Worm (Caenorhabditis elegans) whole organism, L3 larva: ENCODE results near the gene zzz-1.

Experiments
- R02D3.7 ChIP-seq: fragments of 150-350 bp; optimal IDR thresholded peaks from 2 replicates; lab custom pipeline; 2014; ENCODE audit warnings: missing biosample characterization, missing genetic modification characterization
- ZK546.5 ChIP-seq: sonication (generic microtip); optimal IDR thresholded peaks from 2 replicates; lab custom pipeline; 2017; ENCODE audit warnings: missing biosample characterization, missing genetic modification characterization
- ama-1 ChIP-seq: fragments of 150-350 bp; optimal IDR thresholded peaks from 2 replicates; lab custom pipeline; 2018
- ceh-82 ChIP-seq: fragments of 150-350 bp; optimal IDR thresholded peaks from 2 replicates; lab custom pipeline; 2014; ENCODE audit warnings: missing biosample characterization, missing genetic modification characterization
- hmg-11 ChIP-seq: sonication (generic microtip); optimal IDR thresholded peaks from 2 replicates; lab custom pipeline; 2016; ENCODE audit warnings: missing genetic modification characterization, missing compliant biosample characterization
- nhr-11 ChIP-seq: fragments of 150-350 bp; optimal IDR thresholded peaks from 2 replicates; lab custom pipeline; 2014; ENCODE audit warnings: missing biosample characterization, missing genetic modification characterization
- nhr-12 ChIP-seq: fragments of 150-350 bp; optimal IDR thresholded peaks from 2 replicates; lab custom pipeline; 2014; ENCODE audit warnings: missing biosample characterization, missing genetic modification characterization
- nhr-23 ChIP-seq: fragments of 150-350 bp; optimal IDR thresholded peaks from 2 replicates; lab custom pipeline; 2014; ENCODE audit warnings: missing biosample characterization, missing genetic modification reagents, missing genetic modification characterization
- snpc-4 ChIP-seq: fragments of 150-350 bp; optimal IDR thresholded peaks from 2 replicates; lab custom pipeline; 2014; ENCODE audit warnings: missing biosample characterization, missing genetic modification characterization
- unc-62 ChIP-seq: fragments of 150-350 bp; sonication (generic microtip); optimal IDR thresholded peaks from 4 replicates; lab custom pipeline; 2014; ENCODE audit warnings: missing biosample characterization, missing genetic modification reagents, missing genetic modification characterization
- zag-1 ChIP-seq: fragments of 150-350 bp; optimal IDR thresholded peaks from 2 replicates; lab custom pipeline; 2014; ENCODE audit warnings: missing biosample characterization, missing genetic modification characterization
- ztf-4 ChIP-seq: fragments of 150-350 bp; optimal IDR thresholded peaks from 2 replicates; lab custom pipeline; 2014; ENCODE audit warnings: missing biosample characterization, missing genetic modification characterization

DNA sequence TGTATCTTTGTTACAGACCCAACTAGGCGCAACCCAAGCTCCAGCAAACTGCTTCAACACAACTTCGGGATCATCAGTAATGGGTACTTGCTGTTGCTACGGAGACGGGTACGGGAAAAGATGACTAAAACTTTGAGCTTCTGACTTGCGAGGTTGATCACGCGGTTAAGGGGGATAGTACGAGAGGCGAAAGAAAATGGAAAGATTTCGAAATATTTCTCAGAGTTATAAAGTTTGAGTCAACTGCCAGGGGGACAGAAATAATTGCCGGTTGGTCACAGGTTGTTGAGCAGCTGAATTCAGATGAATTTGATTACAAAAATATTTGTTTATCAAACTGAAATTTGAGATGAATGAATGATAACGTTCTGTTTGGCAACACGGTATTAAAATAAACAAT lies 16.7 kb upstream of the zzz-1 start:
- TF ChIP-seq ceh-82 (tag; lab: Kevin White, UChicago) (no peak), snpc-4 (tag; lab: Kevin White, UChicago) (no peak), ZK546.5 (tag; lab: Kevin White, UChicago) (no peak), nhr-12 (tag; lab: Kevin White, UChicago) (no peak), R02D3.7 (tag; lab: Kevin White, UChicago) (no peak), hmg-11 (tag; lab: Kevin White, UChicago) (no peak), unc-62 (no peak), nhr-11 (tag; lab: Kevin White, UChicago) (no peak), ama-1 (lab: Kevin White, UChicago) (no peak), ztf-4 (tag; lab: Kevin White, UChicago) (no peak), nhr-23 (tag; lab: Kevin White, UChicago) (no peak), zag-1 (tag; lab: Kevin White, UChicago) (no peak)
